Worm (Caenorhabditis elegans) whole organism, L4 larva: ENCODE data around the gene C23H3.9.

Experiments
- ceh-44 ChIP-seq: fragments of 200-800 bp; sonication (Bioruptor generic); IDR thresholded peaks from 2 replicates; pipeline ENCODE4 v1.3.6; 2022; ENCODE audit warnings: missing genetic modification reagents, missing genetic modification characterization, missing compliant biosample characterization
- nhr-102 ChIP-seq: sonication (generic microtip); optimal IDR thresholded peaks from 2 replicates; lab custom pipeline; 2016; ENCODE audit warnings: mild to moderate bottlenecking, missing genetic modification characterization, moderate library complexity, missing compliant biosample characterization
- snpc-4 ChIP-seq: fragments of 150-350 bp; optimal IDR thresholded peaks from 2 replicates; lab custom pipeline; 2014; ENCODE audit warnings: missing biosample characterization, missing genetic modification characterization
- unc-39 ChIP-seq: sonication (generic microtip); optimal IDR thresholded peaks from 2 replicates; lab custom pipeline; 2017; ENCODE audit warnings: missing biosample characterization, missing genetic modification characterization
- unc-62 ChIP-seq, 3 experiments: fragments of 150-350 bp in 1 of 3; sonication (generic microtip); optimal IDR thresholded peaks in 2 of 3; peaks in 1 of 3; 1 replicate in 1 of 3; 2 replicates in 2 of 3; lab custom pipeline; 2014 to 2017; ENCODE audit warnings: missing biosample characterization in 3 of 3, missing genetic modification characterization in 3 of 3, missing genetic modification reagents in 3 of 3, missing genotype in 1 of 3

DNA sequence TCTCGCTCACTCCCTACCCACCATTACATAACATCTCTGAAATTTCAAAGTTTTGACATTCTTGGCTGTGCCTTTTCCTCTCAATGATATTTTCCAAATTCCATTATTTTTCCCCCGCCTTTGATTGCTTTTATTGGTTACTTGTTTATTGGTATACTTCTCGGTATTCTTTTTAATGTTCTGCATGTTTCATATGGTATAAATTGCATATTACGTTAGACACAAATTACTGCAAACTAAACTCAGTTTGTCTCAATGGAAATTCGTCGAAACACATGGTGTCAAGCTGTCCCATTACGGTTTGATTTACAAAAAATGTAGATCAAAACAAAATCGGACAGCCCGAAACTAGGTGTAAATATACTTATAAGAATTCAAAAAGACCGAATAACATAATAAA, 57.1 kb downstream of the C23H3.9 start:
- TF ChIP-seq nhr-102 (tag; lab: Kevin White, UChicago) (no peak), unc-39 (tag; lab: Kevin White, UChicago) (no peak), unc-62 (GFP tag; optimal IDR thresholded peaks at IDR 0.05 in 1 of 2; lab: Kevin White, UChicago) (no peak), unc-62 (tag; optimal IDR thresholded peaks at IDR 0.05; lab: Kevin White, UChicago) (no peak), snpc-4 (tag; lab: Kevin White, UChicago) (no peak), ceh-44 (GFP tag; lab: Robert Waterston, UW) (no peak)
